Fruit fly (Drosophila melanogaster) whole organism, prepupa: ENCODE measurements around the gene CG14711.

Source experiments
- Blimp-1 ChIP-seq: fragments of 200-800 bp; sonication (Bioruptor generic); optimal IDR thresholded peaks from 3 replicates; lab custom pipeline; 2017; ENCODE audit warnings: missing biosample characterization, missing genetic modification characterization, mild to moderate bottlenecking, moderate library complexity, missing genetic modification reagents
- CG11902 ChIP-seq: fragments of 200-800 bp; sonication (Bioruptor generic); optimal IDR thresholded peaks from 3 replicates; lab custom pipeline; 2016; ENCODE audit warnings: missing biosample characterization, missing genetic modification characterization
- CG15336 ChIP-seq: fragments of 200-800 bp; sonication (Bioruptor generic); IDR thresholded peaks from 2 replicates; pipeline ENCODE4 v1.3.6; 2022; ENCODE audit warnings: missing biosample characterization, missing genetic modification characterization
- CG16779 ChIP-seq: fragments of 200-800 bp; sonication (Bioruptor generic); optimal IDR thresholded peaks from 3 replicates; lab custom pipeline; 2017; ENCODE audit warnings: missing biosample characterization, mild to moderate bottlenecking, missing genetic modification characterization
- CG3032 ChIP-seq: fragments of 200-800 bp; optimal IDR thresholded peaks from 2 replicates; lab custom pipeline; 2019; ENCODE audit warnings: missing biosample characterization, mild to moderate bottlenecking, missing genetic modification characterization, moderate library complexity
- CG31627 ChIP-seq: fragments of 200-800 bp; sonication (Bioruptor generic); optimal IDR thresholded peaks from 3 replicates; lab custom pipeline; 2016; ENCODE audit warnings: missing biosample characterization, missing genetic modification characterization
- CG32006 ChIP-seq: fragments of 200-800 bp; sonication (Bioruptor generic); optimal IDR thresholded peaks from 3 replicates; lab custom pipeline; 2017; ENCODE audit warnings: missing biosample characterization, mild to moderate bottlenecking, missing genetic modification characterization
- CG4318 ChIP-seq: fragments of 200-800 bp; sonication (Bioruptor generic); optimal IDR thresholded peaks from 3 replicates; lab custom pipeline; 2017; ENCODE audit warnings: missing biosample characterization, mild to moderate bottlenecking, missing genetic modification characterization
- CG6163 ChIP-seq: fragments of 200-800 bp; sonication (Bioruptor generic); IDR thresholded peaks from 3 replicates; pipeline ENCODE4 v1.3.6; 2022; ENCODE audit warnings: missing biosample characterization, missing genetic modification characterization
- CG6276 ChIP-seq: fragments of 200-800 bp; sonication (Bioruptor generic); optimal IDR thresholded peaks from 2 replicates; lab custom pipeline; 2017; ENCODE audit warnings: missing biosample characterization, mild to moderate bottlenecking, missing genetic modification characterization
- CG6808 ChIP-seq: fragments of 200-800 bp; sonication (Bioruptor generic); optimal IDR thresholded peaks from 3 replicates; lab custom pipeline; 2017; ENCODE audit warnings: missing biosample characterization, missing genetic modification characterization, mild to moderate bottlenecking, moderate library complexity, missing genetic modification reagents
- CG6854 ChIP-seq: fragments of 200-800 bp; sonication (Bioruptor generic); optimal IDR thresholded peaks from 2 replicates; lab custom pipeline; 2017; ENCODE audit warnings: missing biosample characterization, mild to moderate bottlenecking, missing genetic modification characterization
- CG8319 ChIP-seq: fragments of 200-800 bp; sonication (Bioruptor generic); optimal IDR thresholded peaks from 3 replicates; lab custom pipeline; 2016; ENCODE audit warnings: missing biosample characterization, missing genetic modification characterization
- CG8632 ChIP-seq: fragments of 200-800 bp; sonication (Bioruptor generic); optimal IDR thresholded peaks from 3 replicates; lab custom pipeline; 2016; ENCODE audit warnings: missing biosample characterization, missing genetic modification characterization
- CG9139 ChIP-seq: fragments of 200-800 bp; sonication (Bioruptor generic); optimal IDR thresholded peaks from 3 replicates; lab custom pipeline; 2017; ENCODE audit warnings: missing biosample characterization, mild to moderate bottlenecking, missing genetic modification characterization
- Eip75B ChIP-seq: fragments of 200-800 bp; sonication (Bioruptor generic); optimal IDR thresholded peaks from 3 replicates; lab custom pipeline; 2016; ENCODE audit warnings: missing biosample characterization, missing genetic modification characterization
- Eip93F ChIP-seq: fragments of 200-800 bp; sonication (Bioruptor generic); optimal IDR thresholded peaks from 2 replicates; lab custom pipeline; 2016; ENCODE audit warnings: missing biosample characterization, mild to moderate bottlenecking, missing genetic modification characterization
- Ets21C ChIP-seq: fragments of 200-800 bp; sonication (Bioruptor generic); optimal IDR thresholded peaks from 3 replicates; lab custom pipeline; 2016; ENCODE audit warnings: missing biosample characterization, missing genetic modification characterization
- Gug ChIP-seq: fragments of 200-800 bp; sonication (Bioruptor generic); IDR thresholded peaks from 2 replicates; pipeline ENCODE4 v1.3.6; 2022; ENCODE audit warnings: missing biosample characterization, missing genetic modification characterization
- Hr39 ChIP-seq: fragments of 200-800 bp; sonication (Bioruptor generic); optimal IDR thresholded peaks from 2 replicates; lab custom pipeline; 2016; ENCODE audit warnings: missing biosample characterization, missing genetic modification characterization
- Lpt ChIP-seq: fragments of 200-800 bp; sonication (Bioruptor generic); optimal IDR thresholded peaks from 3 replicates; lab custom pipeline; 2016; ENCODE audit warnings: missing biosample characterization, missing genetic modification characterization
- OdsH ChIP-seq: fragments of 200-800 bp; sonication (Bioruptor generic); optimal IDR thresholded peaks from 3 replicates; lab custom pipeline; 2016; ENCODE audit warnings: missing biosample characterization, missing genetic modification characterization
- Sox14 ChIP-seq: fragments of 200-800 bp; sonication (Bioruptor generic); optimal IDR thresholded peaks from 3 replicates; lab custom pipeline; 2016; ENCODE audit warnings: missing biosample characterization, missing genetic modification characterization
- Sox15 ChIP-seq: fragments of 200-800 bp; sonication (Bioruptor generic); optimal IDR thresholded peaks from 3 replicates; lab custom pipeline; 2016; ENCODE audit warnings: missing biosample characterization, missing genetic modification characterization
- achi ChIP-seq: fragments of 200-800 bp; sonication (Bioruptor generic); optimal IDR thresholded peaks from 3 replicates; lab custom pipeline; 2016; ENCODE audit warnings: missing biosample characterization, missing genetic modification characterization
- cyc ChIP-seq: fragments of 200-800 bp; sonication (Bioruptor generic); optimal IDR thresholded peaks from 3 replicates; lab custom pipeline; 2016; ENCODE audit warnings: missing biosample characterization, missing genetic modification characterization
- dac ChIP-seq: fragments of 200-800 bp; sonication (Bioruptor generic); optimal IDR thresholded peaks from 2 replicates; lab custom pipeline; 2017; ENCODE audit warnings: missing biosample characterization, mild to moderate bottlenecking, missing genetic modification characterization
- dsx ChIP-seq: fragments of 200-800 bp; optimal IDR thresholded peaks from 3 replicates; lab custom pipeline; 2019; ENCODE audit warnings: missing biosample characterization, mild to moderate bottlenecking, missing genetic modification characterization, moderate library complexity; ENCODE audit not compliant: poor library complexity, severe bottlenecking
- eg ChIP-seq: fragments of 200-800 bp; sonication (Bioruptor generic); IDR thresholded peaks from 3 replicates; pipeline ENCODE4 v1.3.6; 2022; ENCODE audit warnings: missing biosample characterization, missing genetic modification characterization
- esn ChIP-seq: fragments of 200-800 bp; sonication (Bioruptor generic); optimal IDR thresholded peaks from 2 replicates; lab custom pipeline; 2016; ENCODE audit warnings: missing biosample characterization, mild to moderate bottlenecking, missing genetic modification characterization, moderate library complexity
- fkh ChIP-seq: fragments of 200-800 bp; sonication (Bioruptor generic); optimal IDR thresholded peaks from 3 replicates; lab custom pipeline; 2017; ENCODE audit warnings: missing biosample characterization, mild to moderate bottlenecking, missing genetic modification characterization, moderate library complexity
- ss ChIP-seq, 2 experiments: fragments of 200-800 bp; sonication (Bioruptor generic); optimal IDR thresholded peaks; 2 replicates in 1 of 2; 3 replicates in 1 of 2; lab custom pipeline; 2017 to 2018; ENCODE audit warnings: mild to moderate bottlenecking in 2 of 2, missing biosample characterization in 2 of 2, missing genetic modification characterization in 2 of 2, moderate library complexity in 1 of 2
- svp ChIP-seq: fragments of 200-800 bp; sonication (Bioruptor generic); peaks from one replicate; lab custom pipeline; 2016; ENCODE audit warnings: missing biosample characterization, missing genetic modification characterization
- topi ChIP-seq: fragments of 200-800 bp; sonication (Bioruptor generic); optimal IDR thresholded peaks from 3 replicates; lab custom pipeline; 2016; ENCODE audit warnings: missing biosample characterization, missing genetic modification characterization
- vri ChIP-seq: fragments of 200-800 bp; sonication (Bioruptor generic); optimal IDR thresholded peaks from 3 replicates; lab custom pipeline; 2016; ENCODE audit warnings: missing biosample characterization, mild to moderate bottlenecking, missing genetic modification characterization

Gene CG14711

DNA sequence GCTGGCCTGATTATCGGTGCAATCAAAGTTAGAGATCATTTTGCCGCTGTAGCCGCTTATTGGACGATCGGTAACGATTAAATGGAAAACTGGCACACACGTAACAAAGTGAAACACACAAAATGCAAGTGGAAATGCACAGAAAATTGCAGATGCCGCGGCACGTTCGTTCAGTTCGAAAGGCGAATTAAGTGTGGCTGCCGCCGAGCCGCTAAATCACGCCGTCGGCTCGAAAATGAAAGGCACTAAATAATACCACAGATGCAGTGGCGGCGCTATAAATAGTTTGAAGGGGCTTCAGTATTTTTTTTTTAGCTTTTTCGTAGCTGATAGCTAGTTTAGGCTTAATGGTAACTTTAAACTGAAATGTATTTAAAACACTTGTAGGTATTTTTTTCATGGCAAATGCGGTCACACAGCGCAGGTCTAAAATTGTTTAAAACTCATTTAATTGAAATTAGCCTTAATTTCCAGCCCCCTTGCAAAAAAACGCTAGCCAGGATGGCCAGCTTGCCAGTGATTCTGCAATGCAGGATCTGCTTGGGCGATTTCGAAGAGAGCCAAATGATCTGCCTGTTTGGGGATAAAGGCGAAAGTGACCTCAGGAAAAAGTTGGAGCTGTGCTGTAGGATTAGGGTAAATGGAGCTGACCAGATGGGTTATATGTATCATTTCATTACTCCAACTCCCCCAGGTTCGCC is 3.3 kb upstream of the CG14711 start, which contains the start of the genes Jupiter and CG14710 (continued):
- no peak for TF ChIP-seq CG8319
- TF ChIP-seq CG8632, result no peak
- TF ChIP-seq dsx, result peak; percentile 51
- TF ChIP-seq achi (GFP tag; lab: Kevin White, UChicago), result peak; percentile 30
- no peak for TF ChIP-seq dac (GFP tag; lab: Kevin White, UChicago)
- peak; percentile 22 for TF ChIP-seq CG11902 (GFP tag; lab: Kevin White, UChicago)
- TF ChIP-seq Sox15 (GFP tag; lab: Kevin White, UChicago), result peak; percentile 49
- TF ChIP-seq CG4318 (GFP tag; lab: Kevin White, UChicago), result no peak
- peak; percentile 78 for TF ChIP-seq CG31627 (GFP tag; lab: Kevin White, UChicago)
- no peak for TF ChIP-seq CG32006 (GFP tag; lab: Kevin White, UChicago)
- no peak for TF ChIP-seq CG6808 (GFP tag; lab: Kevin White, UChicago)
- TF ChIP-seq svp (GFP tag; lab: Kevin White, UChicago), result no peak
- peak; percentile 65 for TF ChIP-seq Hr39 (GFP tag; lab: Kevin White, UChicago)
- no peak for TF ChIP-seq CG16779 (tag; lab: Kevin White, UChicago)

DNA sequence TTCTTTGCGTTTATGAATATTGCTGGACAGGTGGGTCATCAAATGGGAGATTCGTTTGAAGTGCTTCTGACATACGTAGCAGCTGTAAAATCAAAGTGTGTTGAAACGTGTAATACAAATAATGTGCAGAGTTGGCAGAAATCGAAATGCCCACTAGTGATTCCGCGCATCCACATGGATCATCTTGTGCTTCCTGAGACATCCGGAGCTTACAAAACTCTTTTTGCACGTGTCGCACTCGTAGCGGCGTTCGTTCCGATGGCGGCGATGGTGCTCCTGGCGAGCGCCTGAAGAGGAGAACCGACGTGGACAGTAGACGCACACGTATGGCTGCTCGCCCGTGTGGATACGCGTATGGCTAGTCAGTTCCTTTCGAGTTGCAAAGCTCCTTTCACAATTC is 2.4 kb downstream of the CG14711 start, which contains the start of gene Zaf1:
Gene Zaf1 (minus strand): TSS at position 101 of the 400 bp plus-strand sequence.
- TF ChIP-seq CG6808 (GFP tag; lab: Kevin White, UChicago) (no peak), Sox14 (GFP tag; lab: Kevin White, UChicago) (no peak)

DNA sequence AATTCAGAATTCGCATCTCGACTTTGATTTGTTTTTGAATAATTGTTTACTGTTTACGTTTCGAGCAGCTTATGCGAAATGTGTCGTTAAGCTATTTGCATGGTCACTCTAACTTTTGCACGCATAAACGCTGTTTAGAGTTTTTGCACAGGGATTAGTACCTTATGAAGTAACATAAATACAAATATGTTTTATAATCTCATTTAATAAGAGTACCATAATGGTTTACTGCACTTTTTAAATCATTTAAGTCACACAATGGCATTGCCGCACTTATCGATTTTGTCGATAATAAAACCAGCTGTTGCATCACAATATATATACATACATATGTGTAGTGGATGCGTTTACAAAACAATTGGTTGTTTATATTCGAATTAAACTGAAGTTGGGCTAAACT is 3.4 kb downstream of the CG14711 start, which contains the start of the genes CG6813 and CG18764:
Gene CG6813 (minus strand): TSS at position 68 of the 400 bp plus-strand sequence.
Gene CG18764 (plus strand): TSS at position 319 of the 400 bp plus-strand sequence.
- TF ChIP-seq topi (GFP tag; lab: Kevin White, UChicago) (no peak), Eip93F (GFP tag; lab: Kevin White, UChicago) (peak; percentile 26), esn (GFP tag; lab: Kevin White, UChicago) (peak; percentile 27)

DNA sequence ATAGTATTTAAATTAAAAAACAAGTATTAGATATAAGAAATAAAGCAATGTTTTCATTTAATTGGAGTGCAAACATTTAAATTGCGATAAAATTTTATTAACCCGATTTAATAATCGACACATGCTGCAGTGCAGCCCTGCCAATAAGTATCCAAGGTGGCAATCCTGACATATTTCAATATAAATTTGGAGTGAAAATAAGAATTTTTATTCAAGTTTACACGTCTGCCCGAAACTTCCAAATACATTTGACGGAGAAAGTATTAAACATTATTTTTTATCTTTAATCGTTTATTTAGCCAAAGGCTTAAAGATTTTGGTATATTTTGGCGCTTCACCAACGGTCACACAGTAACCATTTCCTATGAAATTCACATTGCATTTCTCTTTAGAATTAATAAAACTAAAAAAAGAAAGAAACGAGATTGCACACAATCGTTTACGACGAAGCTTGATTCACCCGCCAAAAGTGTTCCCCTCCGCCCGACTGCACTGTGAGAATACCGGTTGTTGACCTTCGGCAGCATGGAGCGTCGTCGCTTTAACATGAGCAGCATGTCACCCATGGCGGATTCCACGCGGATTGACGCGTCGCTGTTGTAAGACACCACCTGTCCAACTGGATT is 5.4 kb downstream of the CG14711 start, which contains the start of gene CG14712:
Gene CG14712 (plus strand): TSS at position 344 of the 626 bp plus-strand sequence.
- TF ChIP-seq cyc (GFP tag; lab: Kevin White, UChicago) (peak; percentile 18), CG8632 (no peak), eg (no peak), CG31627 (GFP tag; lab: Kevin White, UChicago) (peak; percentile 13)
- TF ChIP-seq, all 60 proteins: peak for 2

DNA sequence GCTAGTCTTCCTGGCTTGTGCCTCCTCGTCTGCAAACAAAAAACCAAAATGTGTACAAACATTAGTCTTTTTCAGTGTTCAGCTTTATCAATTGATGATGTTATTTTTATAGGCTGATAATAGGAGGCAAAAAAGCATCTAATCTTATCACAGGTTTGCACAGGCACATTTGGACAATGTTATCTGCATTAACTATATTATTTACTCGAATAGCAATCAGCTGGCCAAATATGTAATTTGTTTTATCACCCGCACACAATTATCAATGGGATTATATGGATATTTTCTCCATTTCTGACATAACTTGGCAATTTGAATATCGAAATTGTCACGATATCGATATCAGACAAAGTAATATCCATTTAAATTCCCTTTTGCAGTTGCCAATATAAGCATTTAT is 14.4 kb downstream of the CG14711 start:
- TF ChIP-seq cyc (GFP tag; lab: Kevin White, UChicago) (no peak), vri (GFP tag; lab: Kevin White, UChicago) (peak; percentile 78)

DNA sequence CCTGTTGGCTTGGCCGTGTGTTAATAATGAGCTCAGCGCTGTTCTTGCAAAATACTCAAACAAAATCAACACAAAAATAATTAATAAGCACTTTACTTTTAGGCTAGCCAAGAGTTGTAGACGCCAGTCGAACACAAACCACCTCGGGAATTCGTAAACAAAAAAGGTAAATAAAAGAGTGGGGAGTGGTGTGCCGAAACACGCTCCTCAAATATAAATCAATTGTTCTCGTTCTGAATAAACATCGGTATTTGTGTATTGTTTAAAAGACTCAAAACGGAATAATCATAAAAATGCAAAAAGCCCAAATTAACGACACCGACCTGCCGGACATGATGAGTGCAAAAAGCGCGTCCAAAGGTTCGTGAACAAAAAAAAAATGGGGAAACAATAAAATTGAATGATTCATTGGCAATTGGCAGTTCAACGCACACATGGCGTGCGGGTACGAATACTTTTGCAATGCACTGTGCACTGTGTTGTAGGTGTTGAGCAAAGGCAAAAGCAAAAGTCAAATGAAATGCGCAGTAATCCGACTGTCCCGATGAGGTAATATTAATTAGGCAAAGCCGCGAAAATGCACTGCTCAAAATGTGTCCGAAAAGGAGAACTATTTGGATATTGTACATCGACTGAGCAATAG is 16.9 kb downstream of the CG14711 start:
- no peak for TF ChIP-seq dsx
- no peak for TF ChIP-seq CG32006 (GFP tag; lab: Kevin White, UChicago)
- no peak for TF ChIP-seq Eip75B (GFP tag; lab: Kevin White, UChicago)
- no peak for TF ChIP-seq CG6163
- TF ChIP-seq svp (GFP tag; lab: Kevin White, UChicago), result no peak
- TF ChIP-seq CG15336 (GFP tag; lab: Robert Waterston, UW), result no peak
- no peak for TF ChIP-seq Gug (GFP tag; lab: Robert Waterston, UW)
- no peak for TF ChIP-seq Blimp-1
- no peak for TF ChIP-seq CG3032 (tag; lab: Kevin White, UChicago)
- no peak for TF ChIP-seq Lpt (GFP tag; lab: Kevin White, UChicago)
- no peak for TF ChIP-seq CG9139 (GFP tag; lab: Kevin White, UChicago)
- TF ChIP-seq fkh (GFP tag; lab: Kevin White, UChicago), result peak; percentile 88
- no peak for TF ChIP-seq CG16779 (tag; lab: Kevin White, UChicago)
- peak; percentile 7 for TF ChIP-seq CG31627 (GFP tag; lab: Kevin White, UChicago)
- TF ChIP-seq Ets21C, result no peak
- TF ChIP-seq topi (GFP tag; lab: Kevin White, UChicago), result no peak
- no peak for TF ChIP-seq Hr39 (GFP tag; lab: Kevin White, UChicago)
- no peak for TF ChIP-seq cyc (GFP tag; lab: Kevin White, UChicago)
- no peak for TF ChIP-seq ss (GFP tag; optimal IDR thresholded peaks at IDR 0.05; lab: Kevin White, UChicago)
- no peak for TF ChIP-seq CG6276 (GFP tag; lab: Kevin White, UChicago)
- no peak for TF ChIP-seq dac (GFP tag; lab: Kevin White, UChicago)
- no peak for TF ChIP-seq CG6854 (GFP tag; lab: Kevin White, UChicago)
- TF ChIP-seq OdsH, result no peak
- TF ChIP-seq CG8632, result no peak
- no peak for TF ChIP-seq eg
- no peak for TF ChIP-seq CG4318 (GFP tag; lab: Kevin White, UChicago)
